Fruit fly (Drosophila melanogaster) whole organism, embryonic: ENCODE results near the gene a10.

Source experiments
- Abd-B ChIP-seq: fragments of 200-800 bp; sonication (Bioruptor generic); optimal IDR thresholded peaks from 2 replicates; lab custom pipeline; 2018; ENCODE audit warnings: missing biosample characterization, mild to moderate bottlenecking, missing genetic modification characterization, moderate library complexity
- BtbVII ChIP-seq: fragments of 200-800 bp; sonication (Bioruptor generic); optimal IDR thresholded peaks from 3 replicates; lab custom pipeline; 2017; ENCODE audit warnings: missing biosample characterization, mild to moderate bottlenecking, missing genetic modification characterization
- Bteb2 ChIP-seq: fragments of 200-800 bp; sonication (Bioruptor generic); optimal IDR thresholded peaks from 2 replicates; lab custom pipeline; 2016; ENCODE audit warnings: missing biosample characterization, missing genetic modification characterization
- CG10565 ChIP-seq: fragments of 200-800 bp; sonication (Bioruptor generic); optimal IDR thresholded peaks from 3 replicates; lab custom pipeline; 2016; ENCODE audit warnings: missing biosample characterization, mild to moderate bottlenecking, missing genetic modification characterization
- CG10654 ChIP-seq: fragments of 200-800 bp; sonication (Bioruptor generic); optimal IDR thresholded peaks from 2 replicates; lab custom pipeline; 2016; ENCODE audit warnings: missing biosample characterization, missing genetic modification characterization
- CG12104 ChIP-seq: fragments of 200-800 bp; sonication (Bioruptor generic); optimal IDR thresholded peaks from 3 replicates; lab custom pipeline; 2016; ENCODE audit warnings: missing biosample characterization, missing genetic modification characterization
- CG12155 ChIP-seq: fragments of 200-800 bp; sonication (Bioruptor generic); optimal IDR thresholded peaks from 3 replicates; lab custom pipeline; 2016; ENCODE audit warnings: missing biosample characterization, missing genetic modification characterization
- CG12744 ChIP-seq: fragments of 200-800 bp; sonication (Bioruptor generic); optimal IDR thresholded peaks from 2 replicates; lab custom pipeline; 2016; ENCODE audit warnings: missing biosample characterization, missing genetic modification characterization
- CG14667 ChIP-seq: fragments of 200-800 bp; sonication (Bioruptor generic); IDR thresholded peaks from 2 replicates; pipeline ENCODE4 v1.3.6; 2022; ENCODE audit warnings: missing biosample characterization, missing genetic modification characterization
- CG1832 ChIP-seq: fragments of 200-800 bp; sonication (Bioruptor generic); optimal IDR thresholded peaks from 2 replicates; lab custom pipeline; 2017; ENCODE audit warnings: missing biosample characterization, mild to moderate bottlenecking, missing genetic modification characterization, inconsistent platforms
- CG18476 ChIP-seq: fragments of 200-800 bp; sonication (Bioruptor generic); optimal IDR thresholded peaks from 2 replicates; lab custom pipeline; 2016; ENCODE audit warnings: missing biosample characterization, mild to moderate bottlenecking, missing genetic modification characterization
- CG2129 ChIP-seq: fragments of 200-800 bp; sonication (Bioruptor generic); IDR thresholded peaks from 2 replicates; pipeline ENCODE4 v1.3.6; 2022; ENCODE audit warnings: missing biosample characterization, missing genetic modification characterization; ENCODE audit not compliant: partially characterized antibody
- CG2875 ChIP-seq: fragments of 200-800 bp; sonication (Bioruptor generic); optimal IDR thresholded peaks from 2 replicates; lab custom pipeline; 2017; ENCODE audit warnings: missing biosample characterization, mild to moderate bottlenecking, missing genetic modification characterization, missing genetic modification reagents
- CG34224 ChIP-seq: fragments of 200-800 bp; sonication (Bioruptor generic); IDR thresholded peaks from 3 replicates; pipeline ENCODE4 v1.3.6; 2022; ENCODE audit warnings: missing biosample characterization, missing genetic modification characterization; ENCODE audit not compliant: partially characterized antibody
- CG4707 ChIP-seq: fragments of 200-800 bp; sonication (Bioruptor generic); optimal IDR thresholded peaks from 2 replicates; lab custom pipeline; 2018; ENCODE audit warnings: missing biosample characterization, mild to moderate bottlenecking, missing genetic modification characterization, moderate library complexity
- CG4820 ChIP-seq: fragments of 200-800 bp; sonication (Bioruptor generic); optimal IDR thresholded peaks from 3 replicates; lab custom pipeline; 2016; ENCODE audit warnings: missing biosample characterization, missing genetic modification characterization
- CG8765 ChIP-seq: fragments of 200-800 bp; sonication (Bioruptor generic); IDR thresholded peaks from 2 replicates; pipeline ENCODE4 v1.3.6; 2022; ENCODE audit warnings: missing biosample characterization, missing genetic modification characterization
- CG8924 ChIP-seq: fragments of 200-800 bp; optimal IDR thresholded peaks from 3 replicates; lab custom pipeline; 2019; ENCODE audit warnings: missing biosample characterization, mild to moderate bottlenecking, missing genetic modification characterization, moderate library complexity
- CG9437 ChIP-seq: fragments of 200-800 bp; sonication (Bioruptor generic); optimal IDR thresholded peaks from 2 replicates; lab custom pipeline; 2018; ENCODE audit warnings: missing biosample characterization, mild to moderate bottlenecking, missing genetic modification characterization
- CG9609 ChIP-seq: fragments of 200-800 bp; sonication (Bioruptor generic); optimal IDR thresholded peaks from 3 replicates; lab custom pipeline; 2016; ENCODE audit warnings: missing biosample characterization, missing genetic modification characterization
- CG9817 ChIP-seq: fragments of 200-800 bp; sonication (Bioruptor generic); optimal IDR thresholded peaks from 2 replicates; lab custom pipeline; 2018; ENCODE audit warnings: missing biosample characterization, mild to moderate bottlenecking, missing genetic modification characterization, moderate library complexity
- Hr3 ChIP-seq: fragments of 200-800 bp; sonication (Bioruptor generic); optimal IDR thresholded peaks from 3 replicates; lab custom pipeline; 2016; ENCODE audit warnings: missing biosample characterization, missing genetic modification characterization
- Mad ChIP-seq: fragments of 200-800 bp; sonication (Bioruptor generic); optimal IDR thresholded peaks from 2 replicates; lab custom pipeline; 2016; ENCODE audit warnings: missing biosample characterization, missing genetic modification characterization
- Med ChIP-seq: fragments of 200-800 bp; sonication (Bioruptor generic); peaks from one replicate; lab custom pipeline; 2016; ENCODE audit warnings: missing biosample characterization, missing genetic modification characterization, mild to moderate bottlenecking, inconsistent platforms, moderate library complexity
- Mes4 ChIP-seq: fragments of 200-800 bp; sonication (Bioruptor generic); optimal IDR thresholded peaks from 2 replicates; lab custom pipeline; 2016; ENCODE audit warnings: missing biosample characterization, missing genetic modification characterization
- Mrtf ChIP-seq: fragments of 200-800 bp; sonication (Bioruptor generic); IDR thresholded peaks from 3 replicates; pipeline ENCODE4 v1.3.6; 2022; ENCODE audit warnings: missing biosample characterization, missing genetic modification characterization
- Nf-YB ChIP-seq: fragments of 200-800 bp; sonication (Bioruptor generic); optimal IDR thresholded peaks from 3 replicates; lab custom pipeline; 2019; ENCODE audit warnings: missing biosample characterization, mild to moderate bottlenecking, missing genetic modification characterization, moderate library complexity
- Side ChIP-seq: fragments of 200-800 bp; sonication (Bioruptor generic); optimal IDR thresholded peaks from 2 replicates; lab custom pipeline; 2016; ENCODE audit warnings: missing biosample characterization, missing genetic modification characterization
- Sin3A ChIP-seq: fragments of >200 bp; optimal IDR thresholded peaks from 2 replicates; lab custom pipeline; 2018
- Six4 ChIP-seq: fragments of 200-800 bp; sonication (Bioruptor generic); optimal IDR thresholded peaks from 2 replicates; lab custom pipeline; 2016; ENCODE audit warnings: missing biosample characterization, missing genetic modification characterization
- Sox102F ChIP-seq: fragments of 200-800 bp; sonication (Bioruptor generic); optimal IDR thresholded peaks from 2 replicates; lab custom pipeline; 2018; ENCODE audit warnings: missing biosample characterization, mild to moderate bottlenecking, missing genetic modification characterization, moderate library complexity
- Tbp ChIP-seq: fragments of >200 bp; optimal IDR thresholded peaks from 2 replicates; lab custom pipeline; 2018; ENCODE audit warnings: missing biosample characterization, missing genetic modification characterization
- amos ChIP-seq: fragments of 200-800 bp; sonication (Bioruptor generic); IDR thresholded peaks from 2 replicates; pipeline ENCODE4 v1.3.6; 2022; ENCODE audit warnings: missing biosample characterization, missing genetic modification characterization; ENCODE audit not compliant: partially characterized antibody
- da ChIP-seq: fragments of 200-800 bp; sonication (Bioruptor generic); optimal IDR thresholded peaks from 2 replicates; lab custom pipeline; 2016; ENCODE audit warnings: missing biosample characterization, missing genetic modification characterization
- eve ChIP-seq, 2 experiments: fragments of >200 bp; optimal IDR thresholded peaks; 2 replicates each; lab custom pipeline; 2017; ENCODE audit warnings: missing biosample characterization in 2 of 2, missing genetic modification characterization in 2 of 2
- fd3F ChIP-seq: fragments of 200-800 bp; sonication (Bioruptor generic); optimal IDR thresholded peaks from 2 replicates; lab custom pipeline; 2018; ENCODE audit warnings: missing biosample characterization, mild to moderate bottlenecking, missing genetic modification characterization, moderate library complexity
- gt ChIP-seq: fragments of 200-800 bp; sonication (Bioruptor generic); IDR thresholded peaks from 2 replicates; pipeline ENCODE4 v1.3.6; 2022; ENCODE audit warnings: missing biosample characterization, missing genetic modification characterization
- hkb ChIP-seq, 2 experiments: fragments of 200-800 bp in 1 of 2; fragments of >200 bp in 1 of 2; sonication (Bioruptor generic) in 1 of 2; IDR thresholded peaks in 1 of 2; optimal IDR thresholded peaks in 1 of 2; 2 replicates each; pipeline versions ENCODE4 v1.3.6 to Lab custom; 2017 to 2022; ENCODE audit warnings: missing biosample characterization in 1 of 2, missing genetic modification characterization in 1 of 2
- inv ChIP-seq: fragments of 200-800 bp; sonication (Bioruptor generic); IDR thresholded peaks from 2 replicates; pipeline ENCODE4 v1.3.6; 2022; ENCODE audit warnings: missing biosample characterization, missing genetic modification characterization; ENCODE audit not compliant: partially characterized antibody
- rib ChIP-seq: fragments of 200-800 bp; sonication (Bioruptor generic); IDR thresholded peaks from 2 replicates; pipeline ENCODE4 v1.3.6; 2022; ENCODE audit warnings: missing biosample characterization, missing genetic modification characterization
- salm ChIP-seq: fragments of 200-800 bp; sonication (Bioruptor generic); optimal IDR thresholded peaks from 2 replicates; lab custom pipeline; 2018; ENCODE audit warnings: missing biosample characterization, mild to moderate bottlenecking, missing genetic modification characterization
- slou ChIP-seq: fragments of 200-800 bp; sonication (Bioruptor generic); optimal IDR thresholded peaks from 3 replicates; lab custom pipeline; 2016; ENCODE audit warnings: missing biosample characterization, missing genetic modification characterization
- sna ChIP-seq: fragments of 200-800 bp; sonication (Bioruptor generic); IDR thresholded peaks from 2 replicates; pipeline ENCODE4 v1.3.6; 2022; ENCODE audit warnings: missing biosample characterization, missing genetic modification characterization; ENCODE audit not compliant: partially characterized antibody
- ssp ChIP-seq: fragments of 200-800 bp; sonication (Bioruptor generic); IDR thresholded peaks from 2 replicates; pipeline ENCODE4 v1.3.6; 2022; ENCODE audit warnings: missing biosample characterization, missing genetic modification characterization
- stc ChIP-seq: fragments of 200-800 bp; sonication (Bioruptor generic); IDR thresholded peaks from 2 replicates; pipeline ENCODE4 v1.3.6; 2022; ENCODE audit warnings: missing biosample characterization, missing genetic modification characterization
- tgo ChIP-seq: fragments of 200-800 bp; sonication (Bioruptor generic); IDR thresholded peaks from 3 replicates; pipeline ENCODE4 v1.3.6; 2022; ENCODE audit warnings: missing biosample characterization, missing genetic modification characterization
- tll ChIP-seq, 2 experiments: fragments of 200-800 bp in 1 of 2; fragments of >200 bp in 1 of 2; sonication (Bioruptor generic) in 1 of 2; optimal IDR thresholded peaks; 2 replicates each; lab custom pipeline; 2017 to 2019; ENCODE audit warnings: missing biosample characterization in 2 of 2, missing genetic modification characterization in 2 of 2, mild to moderate bottlenecking in 1 of 2, moderate library complexity in 1 of 2
- usp ChIP-seq: fragments of >200 bp; optimal IDR thresholded peaks from 2 replicates; lab custom pipeline; 2017; ENCODE audit warnings: missing biosample characterization, missing genetic modification characterization
- wor ChIP-seq: fragments of 200-800 bp; sonication (Bioruptor generic); IDR thresholded peaks from 2 replicates; pipeline ENCODE4 v1.3.6; 2022; ENCODE audit warnings: missing biosample characterization, missing genetic modification characterization

Gene a10

DNA sequence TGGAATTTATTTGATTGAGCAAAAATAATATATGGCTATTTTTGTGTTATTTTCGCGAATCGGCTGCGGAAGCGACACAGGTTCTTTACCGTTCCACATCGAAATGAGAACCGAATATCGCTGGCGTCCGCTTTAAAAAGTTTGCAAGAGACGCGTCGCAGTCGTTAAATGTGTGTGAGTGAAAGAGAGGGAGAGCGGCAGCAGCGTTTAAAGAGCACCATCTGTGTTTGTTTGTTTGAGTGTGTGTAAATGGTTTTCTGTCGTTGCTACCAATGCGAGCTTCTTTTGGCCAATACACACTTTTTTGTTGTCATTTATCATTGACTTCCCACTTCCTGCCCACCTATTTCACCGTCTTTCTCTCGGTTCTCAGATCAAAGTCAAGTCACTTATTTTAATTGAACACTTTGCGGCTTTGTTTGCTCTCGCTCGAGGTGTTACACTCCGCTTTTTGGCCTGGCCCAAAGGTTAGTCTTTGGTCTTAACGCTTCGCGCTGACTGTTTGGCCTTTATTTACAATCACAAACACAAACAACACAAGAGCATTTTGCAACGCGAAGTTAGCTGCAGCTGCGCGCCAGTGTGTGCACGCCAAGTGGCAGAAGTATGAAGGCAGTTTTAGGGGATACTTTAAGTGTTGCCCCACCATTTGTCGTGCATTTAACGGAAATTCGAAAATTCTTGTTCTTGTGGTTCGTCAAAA is 11.4 kb downstream of the a10 start, which contains the start of gene CG3764 (continued):
- TF ChIP-seq CG14667 (no peak), CG8924 (tag; lab: Kevin White, UChicago) (peak; percentile 78), CG12155 (GFP tag; lab: Kevin White, UChicago) (no peak), da (GFP tag; lab: Kevin White, UChicago) (peak; percentile 72), CG10654 (GFP tag; lab: Kevin White, UChicago) (peak; percentile 67), rib (GFP tag; lab: Robert Waterston, UW) (peak; percentile 94), CG10565 (no peak), slou (no peak), Abd-B (GFP tag; lab: Kevin White, UChicago) (peak; percentile 62), Sin3A (peak; percentile 43), Tbp (GFP tag; lab: Kevin White, UChicago) (no peak), CG2875 (GFP tag; lab: Kevin White, UChicago) (peak; percentile 87), Side (GFP tag; lab: Kevin White, UChicago) (peak; percentile 77), gt (GFP tag; lab: Robert Waterston, UW) (0 out of 2 replicates have a peak, but pooled peaks have one; percentile 31), CG12104 (GFP tag; lab: Kevin White, UChicago) (peak; percentile 74), CG8765 (GFP tag; lab: Robert Waterston, UW) (no peak), hkb (optimal IDR thresholded peaks at IDR 0.05; lab: Kevin White, UChicago) (no peak), hkb (GFP tag; IDR thresholded peaks at IDR 0.05; lab: Robert Waterston, UW) (peak; percentile 70), Mad (GFP tag; lab: Kevin White, UChicago) (peak; percentile 74), CG9609 (GFP tag; lab: Kevin White, UChicago) (peak; percentile 63), Six4 (GFP tag; lab: Kevin White, UChicago) (peak; percentile 52), ssp (GFP tag; lab: Robert Waterston, UW) (no peak), CG4707 (GFP tag; lab: Kevin White, UChicago) (peak; percentile 86), eve (GFP tag; optimal IDR thresholded peaks at IDR 0.05; lab: Kevin White, UChicago) (no peak), amos (GFP tag; lab: Robert Waterston, UW) (peak; percentile 45; the same call in 1 of the 2 replicates), inv (no peak), CG2129 (no peak), stc (GFP tag; lab: Robert Waterston, UW) (peak; percentile 73), salm (tag; lab: Kevin White, UChicago) (peak; percentile 63), CG18476 (peak; percentile 37), sna (GFP tag; lab: Robert Waterston, UW) (no peak), tll (GFP tag; optimal IDR thresholded peaks at IDR 0.05; lab: Kevin White, UChicago) (peak in 1 of 2 experiments; percentile 92), CG1832 (GFP tag; lab: Kevin White, UChicago) (no peak), tgo (GFP tag; lab: Robert Waterston, UW) (peak; percentile 54), wor (no peak), Mes4 (GFP tag; lab: Kevin White, UChicago) (peak; percentile 83), CG9437 (GFP tag; lab: Kevin White, UChicago) (no peak), CG4820 (peak; percentile 38), Mrtf (GFP tag; lab: Robert Waterston, UW) (peak; percentile 50; the same call in 1 of the 3 replicates), usp (no peak), Hr3 (GFP tag; lab: Kevin White, UChicago) (no peak), BtbVII (peak; percentile 81), Sox102F (GFP tag; lab: Kevin White, UChicago) (peak; percentile 46), Med (peak; percentile 98), Bteb2 (GFP tag; lab: Kevin White, UChicago) (peak; percentile 32), Nf-YB (GFP tag; lab: Kevin White, UChicago) (peak; percentile 65), CG12744 (GFP tag; lab: Kevin White, UChicago) (peak; percentile 20), fd3F (GFP tag; lab: Kevin White, UChicago) (peak; percentile 56), CG9817 (tag; lab: Kevin White, UChicago) (peak; percentile 55), CG34224 (GFP tag; lab: Robert Waterston, UW) (no peak)
